Worm (Caenorhabditis elegans) whole organism, L1 larva: Measurements from ENCODE around the gene C15C7.4.

Experiments used
- C16A3.4 ChIP-seq: fragments of 150-350 bp; optimal IDR thresholded peaks from 2 replicates; lab custom pipeline; 2014; ENCODE audit warnings: missing biosample characterization, missing genetic modification characterization
- Y116A8C.19 ChIP-seq: sonication (generic microtip); optimal IDR thresholded peaks from 2 replicates; lab custom pipeline; 2016; ENCODE audit warnings: missing compliant biosample characterization, missing genetic modification characterization, borderline replicate concordance
- ama-1 ChIP-seq: fragments of 150-350 bp; optimal IDR thresholded peaks from 2 replicates; lab custom pipeline; 2014
- blmp-1 ChIP-seq: fragments of 150-350 bp; optimal IDR thresholded peaks from 2 replicates; lab custom pipeline; 2014; ENCODE audit warnings: missing biosample characterization, missing genetic modification characterization
- ceh-63 ChIP-seq: fragments of 200-800 bp; sonication (Bioruptor generic); optimal IDR thresholded peaks from 2 replicates; lab custom pipeline; 2018; ENCODE audit warnings: mild to moderate bottlenecking, missing genetic modification characterization, missing compliant biosample characterization
- ceh-8 ChIP-seq: fragments of 200-800 bp; sonication (Bioruptor generic); optimal IDR thresholded peaks from 2 replicates; lab custom pipeline; 2018; ENCODE audit warnings: mild to moderate bottlenecking, missing genetic modification characterization, moderate library complexity, missing compliant biosample characterization
- ceh-82 ChIP-seq, 3 experiments: fragments of 150-350 bp in 1 of 3; sonication (generic microtip) in 2 of 3; optimal IDR thresholded peaks; 2 replicates each; lab custom pipeline; 2014 to 2017; ENCODE audit warnings: missing biosample characterization in 3 of 3, missing genetic modification characterization in 3 of 3
- dpl-1 ChIP-seq, 3 experiments: fragments of 150-350 bp in 2 of 3; sonication (generic microtip) in 1 of 3; optimal IDR thresholded peaks; 2 replicates each; lab custom pipeline; 2014 to 2017; ENCODE audit warnings: missing biosample characterization in 3 of 3, missing genetic modification characterization in 3 of 3, missing genetic modification reagents in 3 of 3
- dsc-1 ChIP-seq: sonication (generic microtip); optimal IDR thresholded peaks from 2 replicates; lab custom pipeline; 2016; ENCODE audit warnings: mild to moderate bottlenecking, missing genetic modification characterization, missing compliant biosample characterization
- efl-1 ChIP-seq, 4 experiments: fragments of 150-350 bp; optimal IDR thresholded peaks in 3 of 4; peaks in 1 of 4; 1 replicate in 1 of 4; 2 replicates in 3 of 4; lab custom pipeline; 2014; ENCODE audit warnings: missing biosample characterization in 2 of 4, missing genetic modification characterization in 2 of 4, missing genetic modification reagents in 2 of 4
- elt-2 ChIP-seq: sonication (generic microtip); optimal IDR thresholded peaks from 2 replicates; lab custom pipeline; 2016; ENCODE audit warnings: missing genetic modification characterization, mild to moderate bottlenecking, inconsistent platforms, missing compliant biosample characterization, missing genetic modification reagents
- ets-5 ChIP-seq: fragments of 200-800 bp; sonication (Bioruptor generic); IDR thresholded peaks from 2 replicates; pipeline ENCODE4 v1.3.6; 2022; ENCODE audit warnings: missing genetic modification characterization, missing compliant biosample characterization
- fkh-4 ChIP-seq: sonication (generic microtip); optimal IDR thresholded peaks from 2 replicates; lab custom pipeline; 2016; ENCODE audit warnings: missing compliant biosample characterization, missing genetic modification characterization, borderline replicate concordance
- fkh-8 ChIP-seq: sonication (generic microtip); optimal IDR thresholded peaks from 2 replicates; lab custom pipeline; 2016; ENCODE audit warnings: mild to moderate bottlenecking, missing genetic modification characterization, missing compliant biosample characterization
- grh-1 ChIP-seq: fragments of 200-800 bp; sonication (Bioruptor generic); IDR thresholded peaks from 2 replicates; pipeline ENCODE4 v1.3.6; 2022; ENCODE audit warnings: missing genetic modification reagents, missing genetic modification characterization, missing compliant biosample characterization
- hlh-17 ChIP-seq: fragments of 200-800 bp; sonication (Bioruptor generic); optimal IDR thresholded peaks from 2 replicates; lab custom pipeline; 2018; ENCODE audit warnings: missing genetic modification characterization, mild to moderate bottlenecking, missing compliant biosample characterization, moderate library complexity, borderline replicate concordance
- hpl-2 ChIP-seq: fragments of 150-350 bp; optimal IDR thresholded peaks from 2 replicates; lab custom pipeline; 2014; ENCODE audit warnings: missing biosample characterization, missing genetic modification reagents, missing genetic modification characterization
- lin-35 ChIP-seq, 2 experiments: fragments of 150-350 bp; optimal IDR thresholded peaks; 2 replicates each; lab custom pipeline; 2014; ENCODE audit warnings: missing biosample characterization in 2 of 2, missing genetic modification characterization in 2 of 2, missing genetic modification reagents in 2 of 2
- lir-3 ChIP-seq: sonication (generic microtip); optimal IDR thresholded peaks from 2 replicates; lab custom pipeline; 2016; ENCODE audit warnings: mild to moderate bottlenecking, missing genetic modification characterization, moderate library complexity, missing compliant biosample characterization; ENCODE audit not compliant: poor library complexity
- lsy-2 ChIP-seq, 2 experiments: fragments of 150-350 bp; optimal IDR thresholded peaks; 2 replicates each; lab custom pipeline; 2014; ENCODE audit warnings: missing biosample characterization in 2 of 2, missing genetic modification characterization in 2 of 2
- mab-9 ChIP-seq: fragments of 200-800 bp; sonication (Bioruptor generic); IDR thresholded peaks from 2 replicates; pipeline ENCODE4 v1.3.6; 2022; ENCODE audit warnings: missing genetic modification reagents, missing genetic modification characterization, missing compliant biosample characterization
- mdl-1 ChIP-seq, 2 experiments: fragments of 150-350 bp; optimal IDR thresholded peaks; 2 replicates each; lab custom pipeline; 2014 to 2017; ENCODE audit warnings: missing biosample characterization in 2 of 2, missing genetic modification characterization in 2 of 2, inconsistent platforms in 1 of 2
- mep-1 ChIP-seq: fragments of 150-350 bp; optimal IDR thresholded peaks from 2 replicates; lab custom pipeline; 2014; ENCODE audit warnings: missing biosample characterization, missing genetic modification characterization
- nhr-12 ChIP-seq: sonication (generic microtip); optimal IDR thresholded peaks from 2 replicates; lab custom pipeline; 2017; ENCODE audit warnings: missing biosample characterization, missing genetic modification characterization
- nhr-237 ChIP-seq: fragments of 150-350 bp; optimal IDR thresholded peaks from 2 replicates; lab custom pipeline; 2014; ENCODE audit warnings: missing biosample characterization, missing genetic modification characterization
- nhr-71 ChIP-seq: sonication (generic microtip); optimal IDR thresholded peaks from 2 replicates; lab custom pipeline; 2016; ENCODE audit warnings: mild to moderate bottlenecking, missing genetic modification characterization, moderate library complexity, missing compliant biosample characterization
- nhr-77 ChIP-seq: fragments of 150-350 bp; optimal IDR thresholded peaks from 2 replicates; lab custom pipeline; 2014; ENCODE audit warnings: missing biosample characterization, missing genetic modification characterization
- nhr-85 ChIP-seq: sonication (generic microtip); peaks from one replicate; lab custom pipeline; 2016; ENCODE audit warnings: missing genetic modification characterization, inconsistent platforms, missing compliant biosample characterization
- nhr-90 ChIP-seq: sonication (generic microtip); optimal IDR thresholded peaks from 2 replicates; lab custom pipeline; 2016; ENCODE audit warnings: mild to moderate bottlenecking, missing genetic modification characterization, missing compliant biosample characterization; ENCODE audit not compliant: poor library complexity
- pax-3 ChIP-seq: fragments of 200-800 bp; sonication (Bioruptor generic); optimal IDR thresholded peaks from 2 replicates; lab custom pipeline; 2018; ENCODE audit warnings: mild to moderate bottlenecking, missing genetic modification characterization, moderate library complexity, missing compliant biosample characterization
- rnt-1 ChIP-seq: sonication (generic microtip); optimal IDR thresholded peaks from 2 replicates; lab custom pipeline; 2016; ENCODE audit warnings: mild to moderate bottlenecking, missing genetic modification characterization, moderate library complexity, missing compliant biosample characterization
- snpc-4 ChIP-seq: fragments of 150-350 bp; optimal IDR thresholded peaks from 2 replicates; lab custom pipeline; 2014; ENCODE audit warnings: missing biosample characterization, missing genetic modification characterization
- tlp-1 ChIP-seq: fragments of 150-350 bp; optimal IDR thresholded peaks from 2 replicates; lab custom pipeline; 2014; ENCODE audit warnings: missing biosample characterization, missing genetic modification characterization
- unc-130 ChIP-seq: fragments of 150-350 bp; optimal IDR thresholded peaks from 2 replicates; lab custom pipeline; 2017; ENCODE audit warnings: missing biosample characterization, missing genetic modification characterization, inconsistent platforms
- unc-30 ChIP-seq: sonication (generic microtip); optimal IDR thresholded peaks from 2 replicates; lab custom pipeline; 2017; ENCODE audit warnings: missing biosample characterization, missing genetic modification characterization
- unc-62 ChIP-seq: fragments of 150-350 bp; optimal IDR thresholded peaks from 2 replicates; lab custom pipeline; 2014; ENCODE audit warnings: missing biosample characterization, missing genetic modification reagents, missing genetic modification characterization
- unc-86 ChIP-seq: sonication (generic microtip); optimal IDR thresholded peaks from 2 replicates; lab custom pipeline; 2016; ENCODE audit warnings: missing genetic modification characterization, missing compliant biosample characterization
- unc-98 ChIP-seq: fragments of 200-800 bp; sonication (Bioruptor generic); IDR thresholded peaks from 2 replicates; pipeline ENCODE4 v1.3.6; 2022; ENCODE audit warnings: missing genetic modification characterization, missing compliant biosample characterization
- xbp-1 ChIP-seq: sonication (generic microtip); optimal IDR thresholded peaks from 2 replicates; lab custom pipeline; 2016; ENCODE audit warnings: missing genetic modification characterization, missing compliant biosample characterization
- ztf-11 ChIP-seq, 2 experiments: sonication (generic microtip); optimal IDR thresholded peaks; 2 replicates each; lab custom pipeline; 2016 to 2017; ENCODE audit warnings: missing genetic modification characterization in 2 of 2, missing biosample characterization in 1 of 2, missing compliant biosample characterization in 1 of 2
- ztf-4 ChIP-seq: fragments of 150-350 bp; optimal IDR thresholded peaks from 2 replicates; lab custom pipeline; 2014; ENCODE audit warnings: missing biosample characterization, missing genetic modification characterization

C15C7.4 gene

ce11 chrX:3112946-3113427 is 32.4 kb upstream of the C15C7.4 start, which contains the start of gene gpd-3 (continued):
- TF ChIP-seq nhr-12 (no peak), Y116A8C.19 (tag; lab: Kevin White, UChicago) (no peak), mdl-1 (tag; optimal IDR thresholded peaks at IDR 0.05; lab: Kevin White, UChicago) (no peak), blmp-1 (tag; lab: Kevin White, UChicago) (no peak), fkh-4 (no peak)

- TF ChIP-seq ztf-4 (tag; lab: Kevin White, UChicago) (peak; percentile 21), nhr-237 (tag; lab: Kevin White, UChicago) (no peak), hlh-17 (GFP tag; lab: Kevin White, UChicago) (no peak), snpc-4 (no peak), mdl-1 (tag; optimal IDR thresholded peaks at IDR 0.05; lab: Kevin White, UChicago) (no peak), blmp-1 (tag; lab: Kevin White, UChicago) (peak; percentile 14), lir-3 (tag; lab: Kevin White, UChicago) (no peak), xbp-1 (tag; lab: Kevin White, UChicago) (no peak), elt-2 (tag; lab: Kevin White, UChicago) (no peak), nhr-90 (tag; lab: Kevin White, UChicago) (no peak), nhr-85 (tag; lab: Kevin White, UChicago) (peak; percentile 37), tlp-1 (tag; lab: Kevin White, UChicago) (no peak), mep-1 (tag; lab: Kevin White, UChicago) (peak; percentile 44), efl-1 (optimal IDR thresholded peaks at IDR 0.05; lab: Kevin White, UChicago) (no peak), efl-1 (GFP tag; optimal IDR thresholded peaks at IDR 0.05 in 1 of 2; lab: Kevin White, UChicago) (peak in 1 of 2 experiments; percentile 90), ceh-82 (tag; optimal IDR thresholded peaks at IDR 0.05; lab: Kevin White, UChicago) (peak in 1 of 3 experiments; percentile 9), grh-1 (GFP tag; lab: Robert Waterston, UW) (0 out of 2 replicates have a peak, but pooled peaks have one; percentile 10), rnt-1 (no peak), unc-62 (GFP tag; lab: Kevin White, UChicago) (no peak), unc-30 (no peak), fkh-4 (no peak)
These were observed 30.8 kb upstream of the C15C7.4 start, which contains the start of gene gpd-2 for ce11 chrX:3114306-3115133. Gene gpd-2 (minus strand): TSS chrX:3114689.

ce11 chrX:3115134-3116032 is 30.0 kb upstream of the C15C7.4 start:
- TF ChIP-seq lin-35 (GFP tag; optimal IDR thresholded peaks at IDR 0.05; lab: Kevin White, UChicago) (peak in 1 of 2 experiments; percentile 58), lir-3 (tag; lab: Kevin White, UChicago) (peak; percentile 41), fkh-4 (no peak), dsc-1 (tag; lab: Kevin White, UChicago) (peak; percentile 28), ama-1 (lab: Kevin White, UChicago) (peak; percentile 39), efl-1 (optimal IDR thresholded peaks at IDR 0.05; lab: Kevin White, UChicago) (peak in 1 of 2 experiments; percentile 4), efl-1 (GFP tag; optimal IDR thresholded peaks at IDR 0.05 in 1 of 2; lab: Kevin White, UChicago) (peak in 1 of 2 experiments; percentile 66), dpl-1 (GFP tag; optimal IDR thresholded peaks at IDR 0.05; lab: Kevin White, UChicago) (no peak), mab-9 (no peak), nhr-85 (tag; lab: Kevin White, UChicago) (peak; percentile 89), nhr-77 (tag; lab: Kevin White, UChicago) (peak; percentile 50), elt-2 (tag; lab: Kevin White, UChicago) (peak; percentile 42), mdl-1 (tag; optimal IDR thresholded peaks at IDR 0.05; lab: Kevin White, UChicago) (peak in 1 of 2 experiments; percentile 55), unc-130 (tag; lab: Kevin White, UChicago) (peak; percentile 84), unc-98 (GFP tag; lab: Robert Waterston, UW) (no peak), ceh-63 (GFP tag; lab: Kevin White, UChicago) (peak; percentile 48), xbp-1 (tag; lab: Kevin White, UChicago) (peak; percentile 1), ztf-11 (tag; optimal IDR thresholded peaks at IDR 0.05; lab: Kevin White, UChicago) (no peak), C16A3.4 (peak; percentile 54), ets-5 (no peak), pax-3 (tag; lab: Kevin White, UChicago) (peak; percentile 27), nhr-71 (tag; lab: Kevin White, UChicago) (peak; percentile 79), ceh-8 (peak; percentile 33), rnt-1 (peak; percentile 40), fkh-8 (peak; percentile 36), lsy-2 (tag; optimal IDR thresholded peaks at IDR 0.05; lab: Kevin White, UChicago) (peak in 1 of 2 experiments; percentile 27), ceh-82 (tag; optimal IDR thresholded peaks at IDR 0.05; lab: Kevin White, UChicago) (peak in 2 of 3 experiments; percentile 18 to 29), hpl-2 (GFP tag; lab: Kevin White, UChicago) (no peak), unc-86 (tag; lab: Kevin White, UChicago) (no peak), nhr-90 (tag; lab: Kevin White, UChicago) (peak; percentile 72)
